Worm (Caenorhabditis elegans): ENCODE measurements around the gene bre-5.

ce11 chrIV:12085120-12085519 is 34.1 kb upstream of the bre-5 start, which contains the start of gene rbm-34:
- TF ChIP-seq unc-39 (tag; optimal IDR thresholded peaks at IDR 0.05) (no peak), lsy-2 (tag; optimal IDR thresholded peaks at IDR 0.05) (no peak), ZK546.5 (tag; optimal IDR thresholded peaks at IDR 0.05) (no peak), ceh-82 (tag; optimal IDR thresholded peaks at IDR 0.05) (no peak), ztf-11 (tag; optimal IDR thresholded peaks at IDR 0.05) (no peak), Y5F2A.4 (GFP tag; optimal IDR thresholded peaks at IDR 0.05) (no peak), Y48G9A.11 (GFP tag; IDR thresholded peaks at IDR 0.05) (no peak), lir-3 (tag; optimal IDR thresholded peaks at IDR 0.05) (no peak), pqm-1 (tag; optimal IDR thresholded peaks at IDR 0.05) (no peak), ceh-32 (tag; optimal IDR thresholded peaks at IDR 0.05; ENCODE audit: poor library complexity) (no peak), D1046.2 (GFP tag; IDR thresholded peaks at IDR 0.05) (no peak), sdz-12 (GFP tag; optimal IDR thresholded peaks at IDR 0.05) (no peak), jun-1 (tag; optimal IDR thresholded peaks at IDR 0.05) (no peak), nhr-10 (tag; optimal IDR thresholded peaks at IDR 0.05) (no peak)

Measured in whole organism, L4 larva.